Worm (Caenorhabditis elegans) whole organism, early embryonic: ENCODE measurements around the gene smgl-2.

Source experiments
- B0310.2 ChIP-seq: sonication (generic microtip); optimal IDR thresholded peaks from 2 replicates; lab custom pipeline; 2016; ENCODE audit warnings: mild to moderate bottlenecking, missing genetic modification characterization, missing compliant biosample characterization
- aly-1 ChIP-seq: sonication (generic microtip); optimal IDR thresholded peaks from 2 replicates; lab custom pipeline; 2016; ENCODE audit warnings: missing genetic modification characterization, missing compliant biosample characterization
- ama-1 ChIP-seq: fragments of 150-350 bp; optimal IDR thresholded peaks from 2 replicates; lab custom pipeline; 2014
- ceh-36 ChIP-seq: sonication (generic microtip); optimal IDR thresholded peaks from 2 replicates; lab custom pipeline; 2016; ENCODE audit warnings: missing genetic modification characterization, inconsistent platforms, missing compliant biosample characterization
- hmbx-1 ChIP-seq: sonication (generic microtip); optimal IDR thresholded peaks from 2 replicates; lab custom pipeline; 2016; ENCODE audit warnings: mild to moderate bottlenecking, missing genetic modification characterization, missing compliant biosample characterization
- hmg-4 ChIP-seq: fragments of 200-800 bp; sonication (Bioruptor generic); optimal IDR thresholded peaks from 2 replicates; lab custom pipeline; 2018; ENCODE audit warnings: mild to moderate bottlenecking, missing genetic modification characterization, missing compliant biosample characterization
- hnd-1 ChIP-seq: sonication (generic microtip); optimal IDR thresholded peaks from 2 replicates; lab custom pipeline; 2016; ENCODE audit warnings: missing genetic modification characterization, missing compliant biosample characterization
- sea-1 ChIP-seq: fragments of 200-800 bp; sonication (Bioruptor generic); conservative IDR thresholded peaks from 2 replicates; pipeline ENCODE4 v1.3.6; 2022; ENCODE audit warnings: missing genetic modification characterization, missing compliant biosample characterization
- tbx-11 ChIP-seq: fragments of 200-800 bp; sonication (Bioruptor generic); IDR thresholded peaks from 2 replicates; pipeline ENCODE4 v1.3.6; 2022; ENCODE audit warnings: missing genetic modification characterization, missing compliant biosample characterization

DNA sequence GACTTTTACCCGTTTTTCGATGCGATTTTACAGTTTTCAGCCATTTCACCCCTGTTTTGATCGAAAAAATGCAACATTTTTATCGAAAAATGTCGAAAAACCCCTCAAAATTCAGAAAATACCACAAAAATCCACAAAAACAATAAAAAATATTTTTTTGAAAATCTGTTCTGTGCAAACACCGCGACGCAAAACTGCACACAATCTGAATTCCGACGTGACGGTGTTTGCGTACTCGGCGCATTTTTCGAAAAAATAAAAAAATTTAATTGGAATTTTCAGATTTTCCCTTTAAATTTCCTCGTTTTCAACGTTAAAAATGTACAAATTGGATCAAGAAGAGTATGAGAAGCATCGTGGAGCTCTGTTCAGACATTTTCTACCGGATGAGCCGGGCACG is at the start of gene smgl-2:
- TF ChIP-seq hmg-4 (GFP tag; lab: Kevin White, UChicago) (peak; percentile 21), ceh-36 (tag; lab: Kevin White, UChicago) (no peak), ama-1 (lab: Kevin White, UChicago) (no peak), tbx-11 (no peak), B0310.2 (tag; lab: Kevin White, UChicago) (no peak), hmbx-1 (tag; lab: Kevin White, UChicago) (no peak), aly-1 (tag; lab: Kevin White, UChicago) (no peak), sea-1 (GFP tag; lab: Robert Waterston, UW) (no peak), hnd-1 (tag; lab: Kevin White, UChicago) (no peak)
